Fruit fly (Drosophila melanogaster) whole organism, prepupa: ENCODE results near the gene CG43390.

Source experiments
- Blimp-1 ChIP-seq: fragments of 200-800 bp; sonication (Bioruptor generic); optimal IDR thresholded peaks from 3 replicates; lab custom pipeline; 2017; ENCODE audit warnings: missing biosample characterization, missing genetic modification characterization, mild to moderate bottlenecking, moderate library complexity, missing genetic modification reagents
- CG4318 ChIP-seq: fragments of 200-800 bp; sonication (Bioruptor generic); optimal IDR thresholded peaks from 3 replicates; lab custom pipeline; 2017; ENCODE audit warnings: missing biosample characterization, mild to moderate bottlenecking, missing genetic modification characterization
- Ets96B ChIP-seq: fragments of 200-800 bp; optimal IDR thresholded peaks from 2 replicates; lab custom pipeline; 2019; ENCODE audit warnings: missing biosample characterization, mild to moderate bottlenecking, missing genetic modification characterization, moderate library complexity
- fkh ChIP-seq: fragments of 200-800 bp; sonication (Bioruptor generic); optimal IDR thresholded peaks from 3 replicates; lab custom pipeline; 2017; ENCODE audit warnings: missing biosample characterization, mild to moderate bottlenecking, missing genetic modification characterization, moderate library complexity

dm6 chr3L:11591131-11591530, 11.4 kb upstream of the CG43390 start, which contains the start of gene CG33268:
- TF ChIP-seq fkh (GFP tag; lab: Kevin White, UChicago): no peak
- TF ChIP-seq CG4318 (GFP tag; lab: Kevin White, UChicago): no peak
- no peak for TF ChIP-seq Blimp-1 (GFP tag; lab: Kevin White, UChicago)
- TF ChIP-seq Ets96B (tag; lab: Kevin White, UChicago): no peak
